Worm (Caenorhabditis elegans): ENCODE results near the gene gar-2.

- TF ChIP-seq nhr-28 (tag; optimal IDR thresholded peaks at IDR 0.05) = no peak
- no peak for TF ChIP-seq nhr-6 (tag; optimal IDR thresholded peaks at IDR 0.05)
- no peak for TF ChIP-seq lin-15B (tag; optimal IDR thresholded peaks at IDR 0.05)
- TF ChIP-seq R02D3.7 (tag; optimal IDR thresholded peaks at IDR 0.05) = no peak
- TF ChIP-seq nhr-102 (tag; optimal IDR thresholded peaks at IDR 0.05) = no peak
- no peak for TF ChIP-seq F44E2.7 (GFP tag; IDR thresholded peaks at IDR 0.05)
- TF ChIP-seq mdl-1 (tag; optimal IDR thresholded peaks at IDR 0.05) = no peak
Measured at ce11 chrIII:6261985-6262384, 47.2 kb upstream of the gar-2 start, which contains the start of gene srg-4.
